Fruit fly (Drosophila melanogaster) whole organism, embryonic: ENCODE measurements around the gene Alg12.
A peak's percentile ranks its signal among the peaks of the same experiment; 100 is the strongest.

Experiments
- Ada2b ChIP-seq: fragments of 200-800 bp; sonication (Bioruptor generic); IDR thresholded peaks from 2 replicates; pipeline ENCODE4 v1.3.6; 2022; ENCODE audit warnings: missing biosample characterization, missing genetic modification characterization
- Antp ChIP-seq: fragments of 200-800 bp; sonication (Bioruptor generic); optimal IDR thresholded peaks from 3 replicates; lab custom pipeline; 2016; ENCODE audit warnings: missing biosample characterization, missing genetic modification characterization
- Atf6 ChIP-seq: fragments of 200-800 bp; sonication (Bioruptor generic); IDR thresholded peaks from 2 replicates; pipeline ENCODE4 v1.3.6; 2022; ENCODE audit warnings: missing biosample characterization, missing genetic modification characterization
- Bgb ChIP-seq: fragments of 200-800 bp; sonication (Bioruptor generic); IDR thresholded peaks from 2 replicates; pipeline ENCODE4 v1.3.6; 2022; ENCODE audit warnings: missing biosample characterization, missing genetic modification characterization; ENCODE audit not compliant: partially characterized antibody
- CG10209 ChIP-seq: fragments of 200-800 bp; sonication (Bioruptor generic); optimal IDR thresholded peaks from 3 replicates; lab custom pipeline; 2017; ENCODE audit warnings: missing biosample characterization, mild to moderate bottlenecking, missing genetic modification characterization, missing genetic modification reagents
- CG10543 ChIP-seq: fragments of 200-800 bp; sonication (Bioruptor generic); optimal IDR thresholded peaks from 3 replicates; lab custom pipeline; 2017; ENCODE audit warnings: missing biosample characterization, mild to moderate bottlenecking, missing genetic modification characterization, moderate library complexity
- CG11247 ChIP-seq: fragments of 200-800 bp; sonication (Bioruptor generic); IDR thresholded peaks from 2 replicates; pipeline ENCODE4 v1.3.6; 2022; ENCODE audit warnings: missing biosample characterization, missing genetic modification characterization
- CG12391 ChIP-seq: fragments of 200-800 bp; sonication (Bioruptor generic); optimal IDR thresholded peaks from 3 replicates; lab custom pipeline; 2018; ENCODE audit warnings: missing biosample characterization, mild to moderate bottlenecking, missing genetic modification characterization, moderate library complexity
- CG15696 ChIP-seq: fragments of 200-800 bp; sonication (Bioruptor generic); optimal IDR thresholded peaks from 2 replicates; lab custom pipeline; 2019; ENCODE audit warnings: missing biosample characterization, mild to moderate bottlenecking, missing genetic modification characterization, moderate library complexity
- CG16815 ChIP-seq: fragments of 200-800 bp; sonication (Bioruptor generic); optimal IDR thresholded peaks from 3 replicates; lab custom pipeline; 2017; ENCODE audit warnings: missing biosample characterization, mild to moderate bottlenecking, missing genetic modification characterization
- CG2120 ChIP-seq: fragments of 200-800 bp; sonication (Bioruptor generic); optimal IDR thresholded peaks from 3 replicates; lab custom pipeline; 2016; ENCODE audit warnings: missing biosample characterization, missing genetic modification characterization
- CG2712 ChIP-seq: fragments of 200-800 bp; optimal IDR thresholded peaks from 3 replicates; lab custom pipeline; 2019; ENCODE audit warnings: missing biosample characterization, mild to moderate bottlenecking, missing genetic modification characterization, moderate library complexity
- CG31224 ChIP-seq: fragments of 200-800 bp; sonication (Bioruptor generic); IDR thresholded peaks from 2 replicates; pipeline ENCODE4 v1.3.6; 2022; ENCODE audit warnings: missing biosample characterization, missing genetic modification characterization
- CG3847 ChIP-seq: fragments of 200-800 bp; sonication (Bioruptor generic); IDR thresholded peaks from 2 replicates; pipeline ENCODE4 v1.3.6; 2022; ENCODE audit warnings: missing biosample characterization, missing genetic modification characterization
- CG4282 ChIP-seq: fragments of 200-800 bp; sonication (Bioruptor generic); optimal IDR thresholded peaks from 2 replicates; lab custom pipeline; 2016; ENCODE audit warnings: missing biosample characterization, missing genetic modification characterization
- CG4707 ChIP-seq: fragments of 200-800 bp; sonication (Bioruptor generic); optimal IDR thresholded peaks from 2 replicates; lab custom pipeline; 2018; ENCODE audit warnings: missing biosample characterization, mild to moderate bottlenecking, missing genetic modification characterization, moderate library complexity
- CG6791 ChIP-seq: fragments of 200-800 bp; sonication (Bioruptor generic); IDR thresholded peaks from 3 replicates; pipeline ENCODE4 v1.3.6; 2022; ENCODE audit warnings: missing biosample characterization, missing genetic modification characterization; ENCODE audit not compliant: partially characterized antibody
- CG6854 ChIP-seq: fragments of 200-800 bp; sonication (Bioruptor generic); optimal IDR thresholded peaks from 3 replicates; lab custom pipeline; 2017; ENCODE audit warnings: missing biosample characterization, mild to moderate bottlenecking, missing genetic modification characterization
- CG9797 ChIP-seq: fragments of 200-800 bp; sonication (Bioruptor generic); optimal IDR thresholded peaks from 3 replicates; lab custom pipeline; 2018; ENCODE audit warnings: missing biosample characterization, mild to moderate bottlenecking, missing genetic modification characterization
- CHES-1-like ChIP-seq: fragments of 200-800 bp; sonication (Bioruptor generic); optimal IDR thresholded peaks from 2 replicates; lab custom pipeline; 2016; ENCODE audit warnings: missing biosample characterization, missing genetic modification characterization
- D19A ChIP-seq: fragments of 200-800 bp; optimal IDR thresholded peaks from 3 replicates; lab custom pipeline; 2019; ENCODE audit warnings: missing biosample characterization, mild to moderate bottlenecking, missing genetic modification characterization, moderate library complexity
- Dek ChIP-seq: fragments of 200-800 bp; sonication (Bioruptor generic); optimal IDR thresholded peaks from 3 replicates; lab custom pipeline; 2019; ENCODE audit warnings: missing biosample characterization, mild to moderate bottlenecking, missing genetic modification characterization, moderate library complexity
- ERR ChIP-seq: fragments of 200-800 bp; sonication (Bioruptor generic); optimal IDR thresholded peaks from 2 replicates; lab custom pipeline; 2016; ENCODE audit warnings: missing biosample characterization, missing genetic modification characterization
- Elba2 ChIP-seq: fragments of 200-800 bp; sonication (Bioruptor generic); optimal IDR thresholded peaks from 3 replicates; lab custom pipeline; 2016; ENCODE audit warnings: missing biosample characterization, missing genetic modification characterization
- HLHmδ ChIP-seq: fragments of 200-800 bp; sonication (Bioruptor generic); optimal IDR thresholded peaks from 2 replicates; lab custom pipeline; 2018; ENCODE audit warnings: missing biosample characterization, mild to moderate bottlenecking, missing genetic modification characterization, moderate library complexity
- Hmr ChIP-seq: fragments of 200-800 bp; sonication (Bioruptor generic); optimal IDR thresholded peaks from 3 replicates; lab custom pipeline; 2017; ENCODE audit warnings: mild to moderate bottlenecking, missing biosample characterization, missing genetic modification reagents, missing genetic modification characterization
- Jarid2 ChIP-seq: fragments of 200-800 bp; sonication (Bioruptor generic); optimal IDR thresholded peaks from 3 replicates; lab custom pipeline; 2017; ENCODE audit warnings: mild to moderate bottlenecking, missing biosample characterization, missing genetic modification reagents, missing genetic modification characterization
- NFAT ChIP-seq: fragments of 200-800 bp; sonication (Bioruptor generic); IDR thresholded peaks from 2 replicates; pipeline ENCODE4 v1.3.6; 2022; ENCODE audit warnings: missing biosample characterization, missing genetic modification characterization
- Taf1 ChIP-seq: fragments of 200-800 bp; sonication (Bioruptor generic); IDR thresholded peaks from 2 replicates; pipeline ENCODE4 v1.3.6; 2022; ENCODE audit warnings: missing biosample characterization, missing genetic modification characterization
- ac ChIP-seq: fragments of 200-800 bp; sonication (Bioruptor generic); optimal IDR thresholded peaks from 3 replicates; lab custom pipeline; 2017; ENCODE audit warnings: missing biosample characterization, mild to moderate bottlenecking, missing genetic modification characterization
- al ChIP-seq: fragments of 200-800 bp; sonication (Bioruptor generic); IDR thresholded peaks from 2 replicates; pipeline ENCODE4 v1.3.6; 2022; ENCODE audit warnings: missing biosample characterization, missing genetic modification characterization
- ap ChIP-seq: fragments of 200-800 bp; sonication (Bioruptor generic); IDR thresholded peaks from 2 replicates; pipeline ENCODE4 v1.3.6; 2022; ENCODE audit warnings: missing biosample characterization, missing genetic modification characterization
- ara ChIP-seq: fragments of 200-800 bp; sonication (Bioruptor generic); IDR thresholded peaks from 2 replicates; pipeline ENCODE4 v1.3.6; 2022; ENCODE audit warnings: missing biosample characterization, missing genetic modification characterization
- bcd ChIP-seq: fragments of 200-800 bp; sonication (Bioruptor generic); optimal IDR thresholded peaks from 2 replicates; lab custom pipeline; 2017; ENCODE audit warnings: missing biosample characterization, mild to moderate bottlenecking, missing genetic modification characterization
- bowl ChIP-seq: fragments of 200-800 bp; sonication (Bioruptor generic); IDR thresholded peaks from 2 replicates; pipeline ENCODE4 v1.3.6; 2022; ENCODE audit warnings: missing biosample characterization, missing genetic modification characterization
- caup ChIP-seq: fragments of 200-800 bp; sonication (Bioruptor generic); optimal IDR thresholded peaks from 3 replicates; lab custom pipeline; 2017; ENCODE audit warnings: missing biosample characterization, mild to moderate bottlenecking, missing genetic modification characterization, moderate library complexity; ENCODE audit not compliant: severe bottlenecking
- crc ChIP-seq: fragments of 200-800 bp; sonication (Bioruptor generic); optimal IDR thresholded peaks from 2 replicates; lab custom pipeline; 2016; ENCODE audit warnings: missing biosample characterization, missing genetic modification characterization
- dmrt11E ChIP-seq: fragments of 200-800 bp; sonication (Bioruptor generic); optimal IDR thresholded peaks from 3 replicates; lab custom pipeline; 2018; ENCODE audit warnings: missing biosample characterization, mild to moderate bottlenecking, missing genetic modification characterization, moderate library complexity
- dysf ChIP-seq: fragments of 200-800 bp; sonication (Bioruptor generic); IDR thresholded peaks from 3 replicates; pipeline ENCODE4 v1.3.6; 2022; ENCODE audit warnings: missing biosample characterization, missing genetic modification characterization
- emc ChIP-seq: fragments of 200-800 bp; sonication (Bioruptor generic); optimal IDR thresholded peaks from 2 replicates; lab custom pipeline; 2016; ENCODE audit warnings: missing biosample characterization, missing genetic modification characterization
- en ChIP-seq: fragments of 200-800 bp; sonication (Bioruptor generic); optimal IDR thresholded peaks from 2 replicates; lab custom pipeline; 2016; ENCODE audit warnings: missing biosample characterization, missing genetic modification characterization
- ewg ChIP-seq: fragments of 200-800 bp; sonication (Bioruptor generic); optimal IDR thresholded peaks from 3 replicates; lab custom pipeline; 2017; ENCODE audit warnings: mild to moderate bottlenecking, missing biosample characterization, missing genetic modification reagents, missing genetic modification characterization
- jing ChIP-seq: fragments of 200-800 bp; sonication (Bioruptor generic); optimal IDR thresholded peaks from 2 replicates; lab custom pipeline; 2018; ENCODE audit warnings: missing biosample characterization, mild to moderate bottlenecking, missing genetic modification characterization
- knrl ChIP-seq: fragments of 200-800 bp; sonication (Bioruptor generic); IDR thresholded peaks from 3 replicates; pipeline ENCODE4 v1.3.6; 2022; ENCODE audit warnings: missing biosample characterization, missing genetic modification characterization; ENCODE audit not compliant: partially characterized antibody
- onecut ChIP-seq: fragments of 200-800 bp; sonication (Bioruptor generic); IDR thresholded peaks from 2 replicates; pipeline ENCODE4 v1.3.6; 2022; ENCODE audit warnings: missing biosample characterization, missing genetic modification characterization
- psq ChIP-seq: fragments of 200-800 bp; sonication (Bioruptor generic); optimal IDR thresholded peaks from 2 replicates; lab custom pipeline; 2017; ENCODE audit warnings: missing biosample characterization, missing genetic modification characterization
- rib ChIP-seq: fragments of 200-800 bp; sonication (Bioruptor generic); IDR thresholded peaks from 2 replicates; pipeline ENCODE4 v1.3.6; 2022; ENCODE audit warnings: missing biosample characterization, missing genetic modification characterization
- row ChIP-seq: fragments of 200-800 bp; sonication (Bioruptor generic); IDR thresholded peaks from 3 replicates; pipeline ENCODE4 v1.3.6; 2022; ENCODE audit warnings: missing biosample characterization, missing genetic modification characterization
- shn ChIP-seq: fragments of 200-800 bp; sonication (Bioruptor generic); optimal IDR thresholded peaks from 3 replicates; lab custom pipeline; 2016; ENCODE audit warnings: missing biosample characterization, missing genetic modification characterization
- slp2 ChIP-seq: fragments of 200-800 bp; sonication (Bioruptor generic); optimal IDR thresholded peaks from 2 replicates; lab custom pipeline; 2016; ENCODE audit warnings: missing biosample characterization, missing genetic modification characterization

Alg12 gene

DNA sequence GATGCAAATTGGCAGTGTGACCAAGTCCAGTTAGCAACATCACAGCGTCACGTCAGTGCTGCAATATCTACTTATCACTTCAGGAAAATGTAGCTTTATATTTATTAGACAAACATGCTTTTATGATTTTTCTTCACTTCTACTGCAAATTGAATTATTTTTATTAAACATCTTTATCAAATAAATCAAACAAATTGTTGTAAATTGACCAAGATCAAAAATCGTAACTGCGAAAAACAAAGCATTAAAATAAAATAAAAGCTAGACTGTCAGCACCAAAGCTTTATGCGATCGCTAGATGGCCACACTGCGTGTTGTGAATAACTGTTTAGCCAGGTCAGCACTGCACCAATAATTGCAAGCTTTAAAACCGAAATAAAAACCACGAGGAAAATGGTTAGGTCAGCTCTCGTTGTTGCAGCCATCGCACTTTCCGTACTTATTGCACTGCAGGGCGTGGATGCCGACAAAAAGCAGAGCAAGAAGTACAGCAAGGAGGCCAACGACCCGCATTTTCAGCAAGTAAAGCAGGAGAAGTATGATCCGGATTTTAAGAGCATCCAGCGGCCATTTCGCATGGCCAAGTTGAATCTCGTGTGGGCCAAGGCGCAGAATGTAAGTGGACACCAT, 35.0 kb downstream of the Alg12 start, which contains the start of the genes CG12945 and CG8507 (continued):
- TF ChIP-seq dmrt11E, result peak; percentile 4
- no peak for TF ChIP-seq psq (GFP tag; lab: Kevin White, UChicago)
- no peak for TF ChIP-seq CG4282 (GFP tag; lab: Kevin White, UChicago)
- TF ChIP-seq ewg, result no peak
- peak; percentile 11 for TF ChIP-seq CG16815
- TF ChIP-seq bowl (GFP tag; lab: Robert Waterston, UW), result no peak
- TF ChIP-seq CG31224, result peak; percentile 20; the same call in 1 of the 2 replicates
- TF ChIP-seq crc (GFP tag; lab: Kevin White, UChicago), result no peak
- no peak for TF ChIP-seq NFAT (GFP tag; lab: Robert Waterston, UW)
- TF ChIP-seq shn (GFP tag; lab: Kevin White, UChicago), result peak; percentile 53
- TF ChIP-seq slp2, result no peak
- TF ChIP-seq CG3847 (GFP tag; lab: Robert Waterston, UW), result peak; percentile 81
- no peak for TF ChIP-seq CG4707 (GFP tag; lab: Kevin White, UChicago)
- TF ChIP-seq Ada2b, result no peak
- TF ChIP-seq dysf (GFP tag; lab: Robert Waterston, UW), result peak; percentile 34; the same call in 1 of the 3 replicates
- peak; percentile 48 for TF ChIP-seq CG15696 (tag; lab: Kevin White, UChicago)
- peak; percentile 50 for TF ChIP-seq Dek (tag; lab: Kevin White, UChicago)
- peak; percentile 47 for TF ChIP-seq CG2712 (tag; lab: Kevin White, UChicago)
- TF ChIP-seq CG9797, result peak; percentile 76
- TF ChIP-seq D19A (tag; lab: Kevin White, UChicago), result no peak
- no peak for TF ChIP-seq knrl
- peak; percentile 37; the same call in 1 of the 2 replicates for TF ChIP-seq al (GFP tag; lab: Robert Waterston, UW)
- no peak for TF ChIP-seq CG10543 (GFP tag; lab: Kevin White, UChicago)
- no peak for TF ChIP-seq onecut
- no peak for TF ChIP-seq ap (GFP tag; lab: Robert Waterston, UW)
- TF ChIP-seq jing (GFP tag; lab: Kevin White, UChicago), result no peak
- no peak for TF ChIP-seq emc (GFP tag; lab: Kevin White, UChicago)
- no peak for TF ChIP-seq Bgb
- TF ChIP-seq Taf1 (GFP tag; lab: Robert Waterston, UW), result 0 out of 2 replicates have a peak, but pooled peaks have one; percentile 19
- peak; percentile 12 for TF ChIP-seq Antp (GFP tag; lab: Kevin White, UChicago)
- TF ChIP-seq Jarid2 (GFP tag; lab: Kevin White, UChicago), result no peak
- peak; percentile 79 for TF ChIP-seq CG2120
- no peak for TF ChIP-seq HLHmδ (GFP tag; lab: Kevin White, UChicago)
- TF ChIP-seq CG6854 (GFP tag; lab: Kevin White, UChicago), result no peak
- peak; percentile 60 for TF ChIP-seq bcd (GFP tag; lab: Kevin White, UChicago)
- no peak for TF ChIP-seq rib
- peak; percentile 93 for TF ChIP-seq row (GFP tag; lab: Robert Waterston, UW)
- peak; percentile 54 for TF ChIP-seq CHES-1-like
- no peak for TF ChIP-seq CG6791 (GFP tag; lab: Robert Waterston, UW)
- TF ChIP-seq en (GFP tag; lab: Kevin White, UChicago), result no peak
- peak; percentile 37 for TF ChIP-seq Elba2 (GFP tag; lab: Kevin White, UChicago)
- TF ChIP-seq CG12391 (tag; lab: Kevin White, UChicago), result peak; percentile 62
- peak; percentile 16 for TF ChIP-seq CG10209 (GFP tag; lab: Kevin White, UChicago)
- TF ChIP-seq ac, result no peak
- TF ChIP-seq Hmr (GFP tag; lab: Kevin White, UChicago), result no peak
- no peak; the same call in 1 of the 2 replicates for TF ChIP-seq Atf6
- no peak for TF ChIP-seq CG11247 (GFP tag; lab: Robert Waterston, UW)
- no peak for TF ChIP-seq caup (GFP tag; lab: Kevin White, UChicago)
- no peak for TF ChIP-seq ara
- no peak for TF ChIP-seq ERR (GFP tag; lab: Kevin White, UChicago)
